Worm (Caenorhabditis elegans) whole organism, young adult: ENCODE data around the gene pqn-2.
"Not testable (repeated sequence)": the region's sequence is repeated elsewhere in the genome, so short reads cannot be mapped to it uniquely, and the experiment has no call there.

ENCODE experiments used
- F55B11.4 ChIP-seq: sonication (generic microtip); optimal IDR thresholded peaks from 2 replicates; lab custom pipeline; 2016; ENCODE audit warnings: missing compliant biosample characterization, missing genetic modification characterization, borderline replicate concordance; ENCODE audit not compliant: insufficient read depth
- Y79H2A.3 ChIP-seq: fragments of 200-800 bp; sonication (Bioruptor generic); conservative IDR thresholded peaks from 2 replicates; pipeline ENCODE4 v1.3.6; 2022; ENCODE audit warnings: missing genetic modification reagents, missing genetic modification characterization, missing compliant biosample characterization
- bed-2 ChIP-seq: fragments of 200-800 bp; sonication (Bioruptor generic); IDR thresholded peaks from 2 replicates; pipeline ENCODE4 v1.3.6; 2022; ENCODE audit warnings: missing genetic modification reagents, missing genetic modification characterization, missing compliant biosample characterization
- hrde-1 ChIP-seq: sonication (generic microtip); optimal IDR thresholded peaks from 2 replicates; lab custom pipeline; 2016; ENCODE audit warnings: missing genetic modification characterization, mild to moderate bottlenecking, missing compliant biosample characterization, moderate library complexity, missing genotype, missing genetic modification reagents, borderline replicate concordance
- lag-1 ChIP-seq: fragments of 200-800 bp; sonication (Bioruptor generic); IDR thresholded peaks from 2 replicates; pipeline ENCODE4 v1.3.6; 2022; ENCODE audit warnings: missing genetic modification reagents, missing genetic modification characterization, missing compliant biosample characterization
- let-526 ChIP-seq: fragments of 200-800 bp; sonication (Bioruptor generic); IDR thresholded peaks from 2 replicates; pipeline ENCODE4 v1.3.6; 2022; ENCODE audit warnings: missing genetic modification reagents, missing genetic modification characterization, missing compliant biosample characterization
- nfya-1 ChIP-seq: sonication (generic microtip); optimal IDR thresholded peaks from 2 replicates; lab custom pipeline; 2017; ENCODE audit warnings: antibody characterized with exemption, missing compliant biosample characterization, missing genetic modification characterization, borderline replicate concordance; ENCODE audit not compliant: insufficient read depth
- unc-62 ChIP-seq: fragments of 150-350 bp; optimal IDR thresholded peaks from 2 replicates; lab custom pipeline; 2014; ENCODE audit warnings: missing biosample characterization, missing genetic modification reagents, missing genetic modification characterization

DNA sequence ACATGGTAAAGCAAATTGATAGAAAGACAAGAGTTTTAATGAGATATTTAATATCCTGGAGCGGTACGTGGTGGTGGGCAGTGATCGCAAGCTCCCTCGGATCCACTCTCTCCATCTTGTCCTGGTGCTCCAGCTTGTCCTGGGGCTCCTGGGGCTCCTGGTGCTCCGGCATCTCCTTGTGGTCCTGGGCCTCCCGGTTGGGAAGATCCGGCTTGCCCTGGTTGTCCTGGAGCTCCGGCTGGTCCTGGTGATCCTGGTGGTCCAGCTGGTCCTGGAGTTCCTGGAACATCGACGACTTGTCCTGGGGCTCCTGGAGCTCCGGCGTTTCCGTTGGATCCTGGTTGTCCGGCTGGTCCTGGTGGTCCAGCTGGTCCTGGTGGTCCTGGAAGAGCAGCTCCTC lies 38.6 kb downstream of the pqn-2 start:
- TF ChIP-seq let-526 (GFP tag; lab: Robert Waterston, UW); unc-62 (GFP tag; lab: Kevin White, UChicago); lag-1 (GFP tag; lab: Robert Waterston, UW); Y79H2A.3 (GFP tag; lab: Robert Waterston, UW); hrde-1; bed-2; nfya-1 (tag; lab: Kevin White, UChicago); F55B11.4: not testable (repeated sequence)
